Fruit fly (Drosophila melanogaster): ENCODE results near the gene CG43376.

DNA sequence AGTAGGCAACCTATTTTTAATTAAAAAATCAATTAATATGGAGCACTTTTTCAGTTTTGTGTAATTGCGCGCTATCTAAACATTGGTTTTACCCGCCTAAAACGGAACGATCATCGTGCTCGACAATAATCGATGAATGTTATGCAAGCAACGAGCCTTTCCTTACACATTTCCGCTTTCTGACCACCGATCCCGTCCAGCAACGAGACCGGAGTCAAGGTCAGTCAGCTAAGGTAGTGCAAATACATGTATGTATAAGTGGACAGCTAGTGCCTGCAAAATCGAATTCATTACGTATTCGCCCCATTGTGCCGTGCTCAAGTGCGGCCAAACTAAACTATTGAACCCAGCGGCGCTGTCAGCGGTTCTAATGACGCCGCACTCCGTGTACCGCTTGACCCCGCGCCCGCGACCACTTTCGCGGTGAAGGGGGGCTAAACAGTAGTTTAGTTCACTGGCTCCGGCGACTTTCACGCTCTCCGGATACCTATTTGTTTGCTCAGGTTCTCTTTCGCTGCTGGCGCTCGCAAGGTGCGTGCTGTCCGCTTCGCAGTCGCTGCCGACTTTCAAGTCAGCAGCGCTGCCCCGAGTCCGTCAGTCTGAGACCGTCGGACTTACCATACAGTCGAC lies 29.4 kb downstream of the CG43376 start, which contains the start of gene CAH1:
- no peak for TF ChIP-seq rn (GFP tag; IDR thresholded peaks at IDR 0.05)
- no peak for TF ChIP-seq EcR (GFP tag; optimal IDR thresholded peaks at IDR 0.05)
- no peak for TF ChIP-seq Ets98B (GFP tag; IDR thresholded peaks at IDR 0.05)
- no peak for TF ChIP-seq CG14655 (GFP tag; optimal IDR thresholded peaks at IDR 0.05)
- TF ChIP-seq CG13204 (GFP tag; optimal IDR thresholded peaks at IDR 0.05): no peak
- TF ChIP-seq gl (tag; optimal IDR thresholded peaks at IDR 0.05): no peak
- TF ChIP-seq Pif1B (GFP tag; optimal IDR thresholded peaks at IDR 0.05): no peak

Data from whole organism, pupa.